Worm (Caenorhabditis elegans): ENCODE results near the gene T16H12.13.

DNA sequence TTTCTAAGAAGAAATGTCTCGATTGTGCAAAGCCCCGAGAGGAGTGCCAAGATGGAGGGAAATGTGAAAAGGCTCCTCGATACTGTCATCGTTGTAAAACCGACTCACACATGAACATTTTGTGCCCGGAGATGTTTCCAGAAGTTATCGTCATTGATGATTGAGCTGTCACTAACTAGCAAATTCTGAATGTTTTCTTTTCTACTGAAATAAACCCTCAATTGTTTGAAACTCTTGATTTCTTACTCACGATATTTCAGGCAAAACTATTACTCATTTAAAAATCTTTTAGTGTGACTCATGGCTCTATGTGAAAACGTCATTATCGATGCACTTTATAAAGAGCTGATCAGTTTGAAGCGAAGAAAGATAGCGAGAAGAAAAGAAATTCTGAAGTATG lies at the start of gene T16H12.13:
- TF ChIP-seq unc-39 (tag; optimal IDR thresholded peaks at IDR 0.05) (no peak), unc-62 (GFP tag; optimal IDR thresholded peaks at IDR 0.05) (no peak), snpc-4 (tag; optimal IDR thresholded peaks at IDR 0.05) (no peak), ham-2 (GFP tag; optimal IDR thresholded peaks at IDR 0.05) (no peak), pha-4 (tag; optimal IDR thresholded peaks at IDR 0.05) (no peak), hlh-1 (tag; optimal IDR thresholded peaks at IDR 0.05) (no peak), mab-5 (tag; optimal IDR thresholded peaks at IDR 0.05) (no peak), unc-120 (tag; optimal IDR thresholded peaks at IDR 0.05; ENCODE audit: poor library complexity, severe bottlenecking) (no peak)

All from whole organism, mixed stage, embryonic.